Worm (Caenorhabditis elegans) whole organism, young adult: ENCODE results near the gene sfa-1.

Experiments
- B0261.1 ChIP-seq: sonication (generic microtip); optimal IDR thresholded peaks from 2 replicates; lab custom pipeline; 2016; ENCODE audit warnings: mild to moderate bottlenecking, missing genetic modification characterization, moderate library complexity, missing compliant biosample characterization
- F22D6.2 ChIP-seq: sonication (generic microtip); optimal IDR thresholded peaks from 2 replicates; lab custom pipeline; 2016; ENCODE audit warnings: mild to moderate bottlenecking, missing genetic modification characterization, missing compliant biosample characterization
- F33H1.4 ChIP-seq: fragments of 200-800 bp; sonication (Bioruptor generic); IDR thresholded peaks from 2 replicates; pipeline ENCODE4 v1.3.6; 2022; ENCODE audit warnings: missing genetic modification reagents, missing genetic modification characterization, missing compliant biosample characterization
- F37B4.10 ChIP-seq: fragments of 200-800 bp; sonication (Bioruptor generic); IDR thresholded peaks from 2 replicates; pipeline ENCODE4 v1.3.6; 2022; ENCODE audit warnings: missing genetic modification characterization, missing compliant biosample characterization
- T26A5.8 ChIP-seq: sonication (generic microtip); optimal IDR thresholded peaks from 2 replicates; lab custom pipeline; 2016; ENCODE audit warnings: missing genetic modification characterization, missing compliant biosample characterization
- Y53F4B.3 ChIP-seq: fragments of 200-800 bp; sonication (Bioruptor generic); IDR thresholded peaks from 2 replicates; pipeline ENCODE4 v1.3.6; 2022; ENCODE audit warnings: missing genetic modification reagents, missing genetic modification characterization, missing compliant biosample characterization
- Y53G8AR.9 ChIP-seq: fragments of 200-800 bp; sonication (Bioruptor generic); conservative IDR thresholded peaks from 2 replicates; pipeline ENCODE4 v1.3.6; 2022; ENCODE audit warnings: missing genetic modification reagents, missing genetic modification characterization, missing compliant biosample characterization
- Y56A3A.18 ChIP-seq: fragments of 200-800 bp; sonication (Bioruptor generic); IDR thresholded peaks from 2 replicates; pipeline ENCODE4 v1.3.6; 2022; ENCODE audit warnings: missing genetic modification reagents, missing genetic modification characterization, missing compliant biosample characterization
- Y67H2A.10 ChIP-seq: fragments of 200-800 bp; sonication (Bioruptor generic); conservative IDR thresholded peaks from 2 replicates; pipeline ENCODE4 v1.3.6; 2022; ENCODE audit warnings: missing genetic modification reagents, missing genetic modification characterization, missing compliant biosample characterization
- ZK185.1 ChIP-seq: sonication (generic microtip); optimal IDR thresholded peaks from 2 replicates; lab custom pipeline; 2016; ENCODE audit warnings: mild to moderate bottlenecking, missing genetic modification characterization, missing compliant biosample characterization; ENCODE audit not compliant: poor library complexity, severe bottlenecking
- aptf-3 ChIP-seq: fragments of 200-800 bp; sonication (Bioruptor generic); IDR thresholded peaks from 2 replicates; pipeline ENCODE4 v1.3.6; 2022; ENCODE audit warnings: missing genetic modification characterization, missing compliant biosample characterization
- athp-1 ChIP-seq: sonication (generic microtip); optimal IDR thresholded peaks from 2 replicates; lab custom pipeline; 2017; ENCODE audit warnings: mild to moderate bottlenecking, missing genetic modification characterization, missing compliant biosample characterization
- attf-3 ChIP-seq: fragments of 200-800 bp; sonication (Bioruptor generic); conservative IDR thresholded peaks from 2 replicates; pipeline ENCODE4 v1.3.6; 2022; ENCODE audit warnings: missing genetic modification reagents, missing genetic modification characterization, missing compliant biosample characterization
- attf-5 ChIP-seq: fragments of 200-800 bp; sonication (Bioruptor generic); optimal IDR thresholded peaks from 2 replicates; lab custom pipeline; 2018; ENCODE audit warnings: mild to moderate bottlenecking, missing genetic modification characterization, missing compliant biosample characterization
- attf-6 ChIP-seq: fragments of 200-800 bp; sonication (Bioruptor generic); IDR thresholded peaks from 2 replicates; pipeline ENCODE4 v1.3.6; 2022; ENCODE audit warnings: missing genetic modification reagents, missing genetic modification characterization, missing compliant biosample characterization
- bed-2 ChIP-seq: fragments of 200-800 bp; sonication (Bioruptor generic); IDR thresholded peaks from 2 replicates; pipeline ENCODE4 v1.3.6; 2022; ENCODE audit warnings: missing genetic modification reagents, missing genetic modification characterization, missing compliant biosample characterization
- ccch-3 ChIP-seq: fragments of 200-800 bp; sonication (Bioruptor generic); optimal IDR thresholded peaks from 2 replicates; lab custom pipeline; 2018; ENCODE audit warnings: mild to moderate bottlenecking, missing genetic modification characterization, missing compliant biosample characterization
- ceh-100 ChIP-seq: fragments of 200-800 bp; sonication (Bioruptor generic); IDR thresholded peaks from 2 replicates; pipeline ENCODE4 v1.3.6; 2022; ENCODE audit warnings: missing genetic modification reagents, missing genetic modification characterization, missing compliant biosample characterization
- ceh-27 ChIP-seq: fragments of 200-800 bp; sonication (Bioruptor generic); optimal IDR thresholded peaks from 2 replicates; lab custom pipeline; 2018; ENCODE audit warnings: mild to moderate bottlenecking, missing genetic modification characterization, moderate library complexity, missing compliant biosample characterization
- ceh-58 ChIP-seq: fragments of 200-800 bp; sonication (Bioruptor generic); IDR thresholded peaks from 2 replicates; pipeline ENCODE4 v1.3.6; 2022; ENCODE audit warnings: missing genetic modification characterization, missing compliant biosample characterization
- dox-1 ChIP-seq: fragments of 200-800 bp; sonication (Bioruptor generic); IDR thresholded peaks from 2 replicates; pipeline ENCODE4 v1.3.6; 2022; ENCODE audit warnings: missing genetic modification reagents, missing genetic modification characterization, missing compliant biosample characterization
- dpl-1 ChIP-seq: fragments of 150-350 bp; optimal IDR thresholded peaks from 2 replicates; lab custom pipeline; 2014; ENCODE audit warnings: missing biosample characterization, missing genetic modification reagents, missing genetic modification characterization
- efl-1 ChIP-seq: fragments of 150-350 bp; optimal IDR thresholded peaks from 2 replicates; lab custom pipeline; 2014; ENCODE audit warnings: missing biosample characterization, missing genetic modification reagents, missing genetic modification characterization
- egl-44 ChIP-seq: fragments of 200-800 bp; sonication (Bioruptor generic); IDR thresholded peaks from 2 replicates; pipeline ENCODE4 v1.3.6; 2022; ENCODE audit warnings: missing genetic modification reagents, missing genetic modification characterization, missing compliant biosample characterization
- egrh-3 ChIP-seq: fragments of 200-800 bp; sonication (Bioruptor generic); IDR thresholded peaks from 2 replicates; pipeline ENCODE4 v1.3.6; 2022; ENCODE audit warnings: missing genetic modification reagents, missing genetic modification characterization, missing compliant biosample characterization
- ekl-4 ChIP-seq: fragments of 200-800 bp; sonication (Bioruptor generic); IDR thresholded peaks from 2 replicates; pipeline ENCODE4 v1.3.6; 2022; ENCODE audit warnings: missing genetic modification reagents, missing genetic modification characterization, missing compliant biosample characterization
- him-1 ChIP-seq: sonication (generic microtip); optimal IDR thresholded peaks from 2 replicates; lab custom pipeline; 2016; ENCODE audit warnings: missing genotype, missing genetic modification reagents, missing genetic modification characterization, missing compliant biosample characterization
- hlh-26 ChIP-seq: fragments of 200-800 bp; sonication (Bioruptor generic); conservative IDR thresholded peaks from 2 replicates; pipeline ENCODE4 v1.3.6; 2022; ENCODE audit warnings: missing genetic modification reagents, missing genetic modification characterization, missing compliant biosample characterization
- hrde-1 ChIP-seq: sonication (generic microtip); optimal IDR thresholded peaks from 2 replicates; lab custom pipeline; 2016; ENCODE audit warnings: missing genetic modification characterization, mild to moderate bottlenecking, missing compliant biosample characterization, moderate library complexity, missing genotype, missing genetic modification reagents, borderline replicate concordance
- lir-1 ChIP-seq: fragments of 200-800 bp; sonication (Bioruptor generic); conservative IDR thresholded peaks from 2 replicates; pipeline ENCODE4 v1.3.6; 2022; ENCODE audit warnings: missing genetic modification reagents, missing genetic modification characterization, missing compliant biosample characterization
- madf-10 ChIP-seq: sonication (generic microtip); optimal IDR thresholded peaks from 2 replicates; lab custom pipeline; 2016; ENCODE audit warnings: mild to moderate bottlenecking, missing genetic modification characterization, missing compliant biosample characterization
- madf-6 ChIP-seq: fragments of 200-800 bp; sonication (Bioruptor generic); IDR thresholded peaks from 2 replicates; pipeline ENCODE4 v1.3.6; 2022; ENCODE audit warnings: missing genetic modification reagents, missing genetic modification characterization, missing compliant biosample characterization
- mxl-1 ChIP-seq: sonication (generic microtip); optimal IDR thresholded peaks from 2 replicates; lab custom pipeline; 2016; ENCODE audit warnings: missing genetic modification characterization, missing compliant biosample characterization
- nfya-1 ChIP-seq: sonication (generic microtip); optimal IDR thresholded peaks from 2 replicates; lab custom pipeline; 2017; ENCODE audit warnings: antibody characterized with exemption, missing compliant biosample characterization, missing genetic modification characterization, borderline replicate concordance; ENCODE audit not compliant: insufficient read depth
- nfya-2 ChIP-seq: fragments of 200-800 bp; sonication (Bioruptor generic); IDR thresholded peaks from 2 replicates; pipeline ENCODE4 v1.3.6; 2022; ENCODE audit warnings: missing genetic modification reagents, missing genetic modification characterization, missing compliant biosample characterization
- nhr-179 ChIP-seq: sonication (generic microtip); optimal IDR thresholded peaks from 2 replicates; lab custom pipeline; 2016; ENCODE audit warnings: mild to moderate bottlenecking, missing genetic modification characterization, missing compliant biosample characterization
- nhr-80 ChIP-seq: sonication (generic microtip); optimal IDR thresholded peaks from 2 replicates; lab custom pipeline; 2016; ENCODE audit warnings: missing genetic modification characterization, missing compliant biosample characterization
- repo-1 ChIP-seq: sonication (generic microtip); optimal IDR thresholded peaks from 2 replicates; lab custom pipeline; 2017; ENCODE audit warnings: mild to moderate bottlenecking, missing genetic modification characterization, missing compliant biosample characterization
- snpc-3.4 ChIP-seq: sonication (generic microtip); optimal IDR thresholded peaks from 2 replicates; lab custom pipeline; 2017; ENCODE audit warnings: missing genetic modification characterization, mild to moderate bottlenecking, missing compliant biosample characterization, antibody characterized with exemption, moderate library complexity, missing genotype, missing genetic modification reagents
- snpc-4 ChIP-seq, 5 experiments: fragments of 150-350 bp in 1 of 5; sonication (generic microtip) in 4 of 5; optimal IDR thresholded peaks; 2 replicates each; lab custom pipeline; 2014 to 2018; ENCODE audit warnings: missing genetic modification characterization in 5 of 5, missing biosample characterization in 3 of 5, antibody characterized with exemption in 2 of 5, mild to moderate bottlenecking in 2 of 5, missing compliant biosample characterization in 2 of 5, missing genotype in 2 of 5, moderate library complexity in 2 of 5, missing genetic modification reagents in 1 of 5
- sptf-2 ChIP-seq: fragments of 200-800 bp; sonication (Bioruptor generic); optimal IDR thresholded peaks from 2 replicates; lab custom pipeline; 2018; ENCODE audit warnings: mild to moderate bottlenecking, missing genetic modification characterization, missing compliant biosample characterization
- tlf-1 ChIP-seq: fragments of 200-800 bp; sonication (Bioruptor generic); optimal IDR thresholded peaks from 2 replicates; lab custom pipeline; 2018; ENCODE audit warnings: mild to moderate bottlenecking, missing genetic modification characterization, missing compliant biosample characterization
- zim-3 ChIP-seq: sonication (generic microtip); optimal IDR thresholded peaks from 2 replicates; lab custom pipeline; 2017; ENCODE audit warnings: mild to moderate bottlenecking, missing genetic modification characterization, moderate library complexity, missing compliant biosample characterization
- ztf-18 ChIP-seq: sonication (generic microtip); optimal IDR thresholded peaks from 2 replicates; lab custom pipeline; 2016; ENCODE audit warnings: missing genotype, mild to moderate bottlenecking, missing genetic modification characterization, missing compliant biosample characterization
- ztf-22 ChIP-seq: fragments of 200-800 bp; sonication (Bioruptor generic); optimal IDR thresholded peaks from 2 replicates; lab custom pipeline; 2018; ENCODE audit warnings: mild to moderate bottlenecking, missing genetic modification characterization, moderate library complexity, missing compliant biosample characterization
- ztf-26 ChIP-seq: sonication (generic microtip); optimal IDR thresholded peaks from 2 replicates; lab custom pipeline; 2017; ENCODE audit warnings: missing genetic modification characterization, missing compliant biosample characterization

The sfa-1 gene

ce11 chrIV:17088849-17089248 lies 21.9 kb downstream of the sfa-1 start, which contains the start of gene Y116A8C.43 (continued):
- peak; percentile 57 for TF ChIP-seq zim-3
- TF ChIP-seq ceh-100 (GFP tag; lab: Robert Waterston, UW) = peak; percentile 26
- no peak for TF ChIP-seq attf-3
- no peak for TF ChIP-seq ztf-22 (GFP tag; lab: Kevin White, UChicago)
- TF ChIP-seq mxl-1 = peak; percentile 17
- peak; percentile 18 for TF ChIP-seq attf-5 (GFP tag; lab: Kevin White, UChicago)
- TF ChIP-seq ZK185.1 (tag; lab: Kevin White, UChicago) = no peak
- peak; percentile 45 for TF ChIP-seq snpc-4 (GFP tag; optimal IDR thresholded peaks at IDR 0.05; lab: Kevin White, UChicago)
- TF ChIP-seq snpc-4 (tag; optimal IDR thresholded peaks at IDR 0.05; lab: Kevin White, UChicago) = peak in 1 of 4 experiments; percentile 88
- no peak for TF ChIP-seq F37B4.10 (GFP tag; lab: Robert Waterston, UW)
- TF ChIP-seq egl-44 (GFP tag; lab: Robert Waterston, UW) = no peak
- TF ChIP-seq him-1 = peak; percentile 37
- TF ChIP-seq F33H1.4 (GFP tag; lab: Robert Waterston, UW) = no peak
- TF ChIP-seq tlf-1 (GFP tag; lab: Kevin White, UChicago) = peak; percentile 43
- TF ChIP-seq snpc-3.4 (tag; lab: Kevin White, UChicago) = no peak

- TF ChIP-seq B0261.1 (tag; lab: Kevin White, UChicago) (peak; percentile 20), sptf-2 (GFP tag; lab: Kevin White, UChicago) (no peak), dpl-1 (GFP tag; lab: Kevin White, UChicago) (no peak), efl-1 (GFP tag; lab: Kevin White, UChicago) (peak; percentile 16), ekl-4 (GFP tag; lab: Robert Waterston, UW) (peak; percentile 68; the same call in 1 of the 2 replicates), Y67H2A.10 (GFP tag; lab: Robert Waterston, UW) (no peak), bed-2 (GFP tag; lab: Robert Waterston, UW) (peak; percentile 77), nfya-2 (GFP tag; lab: Robert Waterston, UW) (no peak), ccch-3 (GFP tag; lab: Kevin White, UChicago) (peak; percentile 72), ceh-58 (GFP tag; lab: Robert Waterston, UW) (no peak), nfya-1 (no peak), F22D6.2 (tag; lab: Kevin White, UChicago) (peak; percentile 15), egl-44 (GFP tag; lab: Robert Waterston, UW) (no peak), attf-6 (GFP tag; lab: Robert Waterston, UW) (peak; percentile 88), nhr-179 (no peak), madf-10 (peak; percentile 76), athp-1 (tag; lab: Kevin White, UChicago) (peak; percentile 82), T26A5.8 (tag; lab: Kevin White, UChicago) (no peak), ztf-26 (tag; lab: Kevin White, UChicago) (no peak), egrh-3 (GFP tag; lab: Robert Waterston, UW) (peak; percentile 50; the same call in 1 of the 2 replicates), ceh-27 (GFP tag; lab: Kevin White, UChicago) (peak; percentile 81), nhr-80 (peak; percentile 13), repo-1 (tag; lab: Kevin White, UChicago) (no peak), ztf-18 (tag; lab: Kevin White, UChicago) (peak; percentile 70), aptf-3 (GFP tag; lab: Robert Waterston, UW) (no peak), Y53G8AR.9 (GFP tag; lab: Robert Waterston, UW) (no peak), madf-6 (peak; percentile 54), dox-1 (GFP tag; lab: Robert Waterston, UW) (peak; percentile 91), Y53F4B.3 (GFP tag; lab: Robert Waterston, UW) (no peak), hrde-1 (tag; lab: Kevin White, UChicago) (peak; percentile 42), Y56A3A.18 (GFP tag; lab: Robert Waterston, UW) (no peak), him-1 (no peak), lir-1 (peak; percentile 80), hlh-26 (GFP tag; lab: Robert Waterston, UW) (no peak)
Observed at ce11 chrIV:17087384-17088099, 23.2 kb downstream of the sfa-1 start, which contains the start of the genes snx-13 and snr-1. Gene snx-13 (minus strand): TSS chrIV:17087438. Gene snr-1 (plus strand): TSS chrIV:17088049.
